Fruit fly (Drosophila melanogaster): Measurements from ENCODE around the gene CG13877.
A peak's percentile ranks its signal among the peaks of the same experiment; 100 is the strongest.

CG13877 gene

dm6 chr3L:217480-218118, at the start of gene CG13877:
Gene CG13877, plus strand, starts transcription at chr3L:218068.
- TF ChIP-seq CG12605 (GFP tag; IDR thresholded peaks at IDR 0.05) (no peak), gl (tag; optimal IDR thresholded peaks at IDR 0.05) (no peak), EcR (GFP tag; optimal IDR thresholded peaks at IDR 0.05) (peak; percentile 50), CG32121 (GFP tag; IDR thresholded peaks at IDR 0.05) (no peak)

DNA sequence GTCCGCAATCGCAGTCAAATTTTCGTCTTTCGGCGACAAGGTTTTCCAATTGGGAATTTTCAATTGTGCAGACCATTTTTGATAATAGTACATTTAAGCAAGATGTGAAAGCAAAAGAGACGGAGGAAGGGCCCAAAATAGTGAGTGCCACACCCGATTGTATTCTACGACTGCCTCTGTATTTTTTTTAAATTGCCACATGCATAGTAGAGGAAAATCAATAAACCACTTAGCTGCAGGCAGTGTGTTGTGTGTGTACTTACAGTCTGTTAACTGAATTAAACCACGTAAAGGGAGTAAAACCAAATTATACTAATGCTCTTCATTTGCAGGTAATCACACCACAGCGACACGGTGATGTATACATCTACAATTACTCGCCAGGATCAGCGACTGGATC, 46.1 kb upstream of the CG13877 start:
- TF ChIP-seq EcR (GFP tag; optimal IDR thresholded peaks at IDR 0.05), result no peak
- TF ChIP-seq rn (GFP tag; IDR thresholded peaks at IDR 0.05), result no peak
- no peak for TF ChIP-seq Ets98B (GFP tag; IDR thresholded peaks at IDR 0.05)
- TF ChIP-seq fd96Ca (GFP tag; IDR thresholded peaks at IDR 0.05), result no peak
- no peak for TF ChIP-seq CG9948 (tag; optimal IDR thresholded peaks at IDR 0.05)
- TF ChIP-seq Pif1A (GFP tag; optimal IDR thresholded peaks at IDR 0.05), result no peak
- TF ChIP-seq CG17806 (tag; optimal IDR thresholded peaks at IDR 0.05), result no peak
- TF ChIP-seq D1 (tag; optimal IDR thresholded peaks at IDR 0.05), result no peak
- no peak for TF ChIP-seq CG10348 (GFP tag; IDR thresholded peaks at IDR 0.05)
- TF ChIP-seq gl (tag; optimal IDR thresholded peaks at IDR 0.05), result no peak

- TF ChIP-seq Ets98B (GFP tag; IDR thresholded peaks at IDR 0.05), result no peak
- TF ChIP-seq CG14655 (GFP tag; optimal IDR thresholded peaks at IDR 0.05), result no peak
- TF ChIP-seq Pif1B (GFP tag; optimal IDR thresholded peaks at IDR 0.05), result no peak
These were observed 43.4 kb upstream of the CG13877 start for dm6 chr3L:174501-174900.

- TF ChIP-seq rn (GFP tag; IDR thresholded peaks at IDR 0.05), result no peak
- TF ChIP-seq CG8159 (tag; optimal IDR thresholded peaks at IDR 0.05), result no peak
- TF ChIP-seq CG34367 (tag; optimal IDR thresholded peaks at IDR 0.05), result no peak
- no peak for TF ChIP-seq CG14655 (GFP tag; optimal IDR thresholded peaks at IDR 0.05)
- no peak for TF ChIP-seq EcR (GFP tag; optimal IDR thresholded peaks at IDR 0.05)
- no peak for TF ChIP-seq fd96Ca (GFP tag; IDR thresholded peaks at IDR 0.05)
- no peak for TF ChIP-seq CG4496 (GFP tag; IDR thresholded peaks at IDR 0.05)
These were observed 41.9 kb upstream of the CG13877 start, which contains the start of gene CG7049 for dm6 chr3L:175949-176348. Gene CG7049, minus strand, starts transcription at chr3L:176228.

DNA sequence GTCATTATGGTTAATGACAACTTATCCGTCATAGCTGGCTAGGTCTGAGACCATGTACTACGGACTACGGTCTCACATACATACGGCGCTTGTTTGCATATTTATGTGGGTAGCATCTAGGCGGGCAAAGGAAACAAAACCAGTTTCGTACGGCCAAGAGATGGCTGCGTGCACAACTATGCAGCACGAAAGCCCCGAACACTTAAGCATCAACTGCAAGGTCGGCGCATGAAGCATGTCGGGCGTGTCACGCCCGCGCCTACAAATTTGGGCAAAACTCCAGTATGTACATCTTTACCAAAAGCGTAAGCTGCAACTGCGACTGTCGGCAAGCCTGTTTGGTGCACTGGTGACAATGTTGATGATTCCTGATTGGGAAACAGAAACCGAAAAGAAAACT, 39.9 kb upstream of the CG13877 start:
- TF ChIP-seq gl (tag; optimal IDR thresholded peaks at IDR 0.05) (no peak), CG10348 (GFP tag; IDR thresholded peaks at IDR 0.05) (no peak), Snoo (tag; optimal IDR thresholded peaks at IDR 0.05) (no peak), Ets98B (GFP tag; IDR thresholded peaks at IDR 0.05) (no peak), CG32121 (GFP tag; IDR thresholded peaks at IDR 0.05) (no peak), CG34367 (tag; optimal IDR thresholded peaks at IDR 0.05) (no peak), CG13204 (GFP tag; optimal IDR thresholded peaks at IDR 0.05) (no peak), CG12605 (GFP tag; IDR thresholded peaks at IDR 0.05) (no peak), rn (GFP tag; IDR thresholded peaks at IDR 0.05) (no peak), CG8301 (tag; optimal IDR thresholded peaks at IDR 0.05) (no peak), Pif1A (GFP tag; optimal IDR thresholded peaks at IDR 0.05) (no peak), CG9948 (tag; optimal IDR thresholded peaks at IDR 0.05) (no peak), CG15710 (tag; optimal IDR thresholded peaks at IDR 0.05) (no peak), EcR (GFP tag; optimal IDR thresholded peaks at IDR 0.05) (no peak), fd96Ca (GFP tag; IDR thresholded peaks at IDR 0.05) (no peak), CG4496 (GFP tag; IDR thresholded peaks at IDR 0.05) (no peak), Pif1B (GFP tag; optimal IDR thresholded peaks at IDR 0.05) (no peak), CG17806 (tag; optimal IDR thresholded peaks at IDR 0.05) (no peak), CG8159 (tag; optimal IDR thresholded peaks at IDR 0.05) (no peak)

- TF ChIP-seq EcR (GFP tag; optimal IDR thresholded peaks at IDR 0.05) (peak; percentile 14), CG17806 (tag; optimal IDR thresholded peaks at IDR 0.05) (peak; percentile 0), Pif1A (GFP tag; optimal IDR thresholded peaks at IDR 0.05) (no peak)
These were observed 39.4 kb upstream of the CG13877 start for dm6 chr3L:178445-178844.

dm6 chr3L:178913-179488, 38.9 kb upstream of the CG13877 start, which contains the start of gene Vdup1:
Gene Vdup1, minus strand, starts transcription at chr3L:178963.
- TF ChIP-seq CG8159 (tag; optimal IDR thresholded peaks at IDR 0.05) (no peak), fd96Ca (GFP tag; IDR thresholded peaks at IDR 0.05) (no peak), CG12605 (GFP tag; IDR thresholded peaks at IDR 0.05) (no peak), D1 (tag; optimal IDR thresholded peaks at IDR 0.05) (no peak), Snoo (tag; optimal IDR thresholded peaks at IDR 0.05) (no peak), CG10348 (GFP tag; IDR thresholded peaks at IDR 0.05) (no peak), EcR (GFP tag; optimal IDR thresholded peaks at IDR 0.05) (no peak), CG15710 (tag; optimal IDR thresholded peaks at IDR 0.05) (no peak), CG9948 (tag; optimal IDR thresholded peaks at IDR 0.05) (no peak), CG34367 (tag; optimal IDR thresholded peaks at IDR 0.05) (no peak), Pif1B (GFP tag; optimal IDR thresholded peaks at IDR 0.05) (no peak), rn (GFP tag; IDR thresholded peaks at IDR 0.05) (no peak), CG14655 (GFP tag; optimal IDR thresholded peaks at IDR 0.05) (no peak), CG17806 (tag; optimal IDR thresholded peaks at IDR 0.05) (no peak), Ets98B (GFP tag; IDR thresholded peaks at IDR 0.05) (no peak)

Measured in whole organism, pupa.